Worm (Caenorhabditis elegans): ENCODE data around the gene F48B9.3.
A peak's percentile ranks its signal among the peaks of the same experiment; 100 is the strongest.

The F48B9.3 gene

DNA sequence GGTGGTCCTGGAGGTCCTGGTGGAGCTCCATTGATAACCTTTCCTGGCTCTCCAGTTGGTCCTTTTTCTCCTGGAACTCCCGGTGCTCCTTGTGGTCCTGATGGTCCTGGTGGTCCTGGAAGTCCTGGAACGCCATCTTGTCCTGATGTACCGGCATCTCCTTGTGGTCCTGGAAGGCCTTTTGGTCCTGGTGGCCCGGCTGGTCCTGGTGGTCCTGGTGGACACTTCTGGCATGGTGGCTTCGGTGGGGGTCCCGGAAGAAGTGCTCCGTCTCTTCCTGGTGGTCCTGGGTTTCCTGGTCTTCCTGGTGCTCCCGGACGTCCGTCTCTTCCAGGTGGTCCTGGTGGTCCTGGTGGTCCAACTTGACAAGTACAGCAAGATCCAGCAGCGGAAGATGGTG, 20.0 kb upstream of the F48B9.3 start:
- TF ChIP-seq ref-1 (GFP tag; conservative IDR thresholded peaks at IDR 0.05), result no peak

DNA sequence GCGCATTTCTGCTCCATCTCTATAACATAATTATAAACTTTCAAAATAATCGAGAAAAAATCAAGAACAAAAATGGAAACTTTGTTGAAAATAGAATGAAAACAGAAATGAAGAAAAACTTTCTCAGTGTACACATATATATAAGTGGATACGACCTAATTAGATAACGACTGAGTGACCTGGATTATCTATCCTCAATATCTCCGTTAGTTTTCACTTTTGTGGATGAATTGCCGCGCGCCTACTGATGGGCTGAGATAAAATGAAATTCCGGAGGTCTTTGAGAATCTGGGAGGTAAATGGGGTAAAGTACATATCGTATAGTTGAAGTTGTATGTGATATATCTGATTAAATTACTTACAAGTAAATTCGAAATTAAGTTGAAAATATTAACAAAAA, 19.2 kb upstream of the F48B9.3 start, which contains the start of gene dpy-3:
dpy-3 (minus strand) TSS at position 19 of the 400 bp plus-strand sequence.
- TF ChIP-seq tab-1 (GFP tag; IDR thresholded peaks at IDR 0.05) (no peak), ref-1 (GFP tag; conservative IDR thresholded peaks at IDR 0.05) (no peak), T22C8.4 (GFP tag; IDR thresholded peaks at IDR 0.05) (no peak), ztf-29 (GFP tag; IDR thresholded peaks at IDR 0.05) (no peak), cog-1 (tag; optimal IDR thresholded peaks at IDR 0.05) (no peak), ztf-23 (GFP tag; IDR thresholded peaks at IDR 0.05) (no peak), flt-1 (GFP tag; IDR thresholded peaks at IDR 0.05) (no peak), klf-2 (GFP tag; conservative IDR thresholded peaks at IDR 0.05) (no peak), med-1 (GFP tag; optimal IDR thresholded peaks at IDR 0.05; ENCODE audit: insufficient read depth) (no peak)

DNA sequence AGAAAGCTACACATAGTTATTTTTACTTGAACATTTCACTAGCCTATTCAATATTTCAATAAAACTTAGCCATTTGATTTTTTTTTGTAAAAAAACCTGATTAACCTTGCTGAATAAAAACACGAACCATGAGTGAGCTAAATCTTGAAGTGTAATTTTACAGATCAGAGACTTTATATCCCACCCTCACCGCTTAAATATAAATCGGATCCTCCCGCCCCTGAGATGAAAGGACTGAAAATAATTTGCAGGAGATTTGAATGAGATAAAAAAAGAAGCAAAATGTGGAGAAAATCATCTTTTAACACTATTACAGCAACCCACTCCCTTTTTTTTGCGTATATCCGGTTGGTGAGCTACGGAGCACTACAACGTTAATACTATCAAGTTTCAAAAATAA, 14.8 kb upstream of the F48B9.3 start, which contains the start of gene npax-2:
npax-2 (minus strand) TSS at position 101 of the 400 bp plus-strand sequence.
- TF ChIP-seq ztf-29 (GFP tag; IDR thresholded peaks at IDR 0.05) (no peak), cog-1 (tag; optimal IDR thresholded peaks at IDR 0.05) (no peak), flt-1 (GFP tag; IDR thresholded peaks at IDR 0.05) (no peak), T22C8.4 (GFP tag; IDR thresholded peaks at IDR 0.05) (no peak), ref-1 (GFP tag; conservative IDR thresholded peaks at IDR 0.05) (no peak), med-1 (GFP tag; optimal IDR thresholded peaks at IDR 0.05; ENCODE audit: insufficient read depth) (no peak), ztf-23 (GFP tag; IDR thresholded peaks at IDR 0.05) (no peak), klf-2 (GFP tag; conservative IDR thresholded peaks at IDR 0.05) (no peak), tab-1 (GFP tag; IDR thresholded peaks at IDR 0.05) (no peak)

DNA sequence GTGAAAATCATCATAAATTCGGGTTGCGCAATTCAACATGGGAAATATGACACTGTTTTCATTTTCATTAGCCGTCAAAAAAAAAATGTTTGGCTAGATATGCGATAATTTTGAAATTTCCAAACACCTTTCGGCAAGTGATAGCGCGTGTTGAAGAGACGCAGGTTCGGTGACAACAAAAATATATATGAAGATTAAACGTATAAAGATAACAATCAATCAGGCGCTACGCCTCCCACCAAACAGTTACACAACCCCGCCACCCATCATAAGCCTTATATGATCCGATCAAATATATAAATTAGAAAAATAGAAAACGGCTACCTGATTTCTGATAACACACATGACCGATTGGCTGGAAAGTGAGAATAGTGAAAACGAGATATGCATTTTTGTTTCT, 12.8 kb upstream of the F48B9.3 start:
- TF ChIP-seq T22C8.4 (GFP tag; IDR thresholded peaks at IDR 0.05), result no peak
- no peak for TF ChIP-seq cog-1 (tag; optimal IDR thresholded peaks at IDR 0.05)
- no peak for TF ChIP-seq flt-1 (GFP tag; IDR thresholded peaks at IDR 0.05)
- no peak for TF ChIP-seq tab-1 (GFP tag; IDR thresholded peaks at IDR 0.05)
- TF ChIP-seq ztf-29 (GFP tag; IDR thresholded peaks at IDR 0.05), result no peak
- TF ChIP-seq klf-2 (GFP tag; conservative IDR thresholded peaks at IDR 0.05), result no peak
- TF ChIP-seq ztf-23 (GFP tag; IDR thresholded peaks at IDR 0.05), result no peak
- TF ChIP-seq med-1 (GFP tag; optimal IDR thresholded peaks at IDR 0.05; ENCODE audit: insufficient read depth), result no peak
- TF ChIP-seq ref-1 (GFP tag; conservative IDR thresholded peaks at IDR 0.05), result no peak

DNA sequence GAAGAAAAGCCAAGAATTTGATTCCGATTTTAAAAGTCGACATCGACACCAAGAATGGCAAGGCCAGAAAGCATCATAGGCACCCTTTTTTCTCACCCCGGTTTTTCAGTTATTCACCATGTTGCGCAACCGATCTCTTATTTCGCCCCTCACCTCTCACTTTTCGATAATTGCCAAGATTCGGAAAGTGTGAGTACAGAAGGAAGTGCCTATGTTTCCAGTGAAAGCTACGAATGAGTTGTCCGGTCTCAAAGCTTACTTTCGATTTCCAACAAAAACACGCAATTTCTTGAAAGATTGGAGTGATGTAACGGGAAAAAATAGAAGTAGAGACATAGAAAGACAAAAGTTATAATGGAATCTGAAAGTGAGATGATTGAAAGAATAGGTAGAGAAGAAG, 11.1 kb upstream of the F48B9.3 start:
- TF ChIP-seq T22C8.4 (GFP tag; IDR thresholded peaks at IDR 0.05) (no peak), klf-2 (GFP tag; conservative IDR thresholded peaks at IDR 0.05) (no peak), ztf-23 (GFP tag; IDR thresholded peaks at IDR 0.05) (no peak), med-1 (GFP tag; optimal IDR thresholded peaks at IDR 0.05; ENCODE audit: insufficient read depth) (no peak), ztf-29 (GFP tag; IDR thresholded peaks at IDR 0.05) (no peak), ref-1 (GFP tag; conservative IDR thresholded peaks at IDR 0.05) (no peak), tab-1 (GFP tag; IDR thresholded peaks at IDR 0.05) (no peak), cog-1 (tag; optimal IDR thresholded peaks at IDR 0.05) (no peak)

DNA sequence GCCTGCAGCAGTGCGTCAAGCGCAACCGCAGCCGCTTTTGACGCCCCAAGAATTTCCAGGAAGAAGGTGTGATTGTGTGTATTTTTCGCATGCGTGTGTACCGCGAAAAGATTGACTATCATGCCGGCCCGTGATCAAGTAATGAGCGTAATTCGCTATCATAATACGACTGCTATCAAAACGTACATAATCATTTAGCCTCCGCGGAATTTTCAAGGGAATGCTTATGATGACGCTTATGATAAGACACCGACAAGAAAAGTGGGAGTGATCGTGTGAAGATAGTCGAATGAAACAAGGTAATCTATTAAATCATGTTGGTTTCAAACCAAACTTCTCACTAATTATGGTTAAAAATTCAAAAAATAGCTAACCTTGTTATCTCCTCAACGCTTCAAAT, 7.0 kb upstream of the F48B9.3 start:
- TF ChIP-seq tab-1 (GFP tag; IDR thresholded peaks at IDR 0.05) (no peak), flt-1 (GFP tag; IDR thresholded peaks at IDR 0.05) (no peak), med-1 (GFP tag; optimal IDR thresholded peaks at IDR 0.05; ENCODE audit: insufficient read depth) (no peak), ztf-29 (GFP tag; IDR thresholded peaks at IDR 0.05) (no peak), cog-1 (tag; optimal IDR thresholded peaks at IDR 0.05) (no peak), ztf-23 (GFP tag; IDR thresholded peaks at IDR 0.05) (no peak), klf-2 (GFP tag; conservative IDR thresholded peaks at IDR 0.05) (no peak), T22C8.4 (GFP tag; IDR thresholded peaks at IDR 0.05) (no peak), ref-1 (GFP tag; conservative IDR thresholded peaks at IDR 0.05) (no peak)

DNA sequence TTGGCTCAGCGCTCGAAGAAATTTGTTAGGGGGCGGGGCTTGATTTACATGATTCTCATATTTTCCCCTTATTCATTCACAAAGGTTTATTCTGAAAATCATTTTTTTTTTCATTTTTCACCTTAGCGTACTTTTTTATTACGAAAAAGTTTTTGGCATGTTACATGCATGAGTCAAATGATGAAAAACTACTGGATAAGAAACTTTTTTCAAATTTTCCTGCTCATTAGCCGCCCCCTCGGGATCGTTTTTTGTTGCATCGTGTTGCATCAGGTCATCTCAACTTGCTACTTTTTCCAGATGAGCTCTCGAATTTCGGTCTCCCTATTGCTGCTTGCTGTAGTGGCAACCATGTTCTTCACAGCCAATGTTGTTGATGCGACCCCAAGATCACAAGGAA, 1.8 kb upstream of the F48B9.3 start, which contains the start of gene pdf-2:
pdf-2 (plus strand) TSS at position 301 of the 400 bp plus-strand sequence.
- TF ChIP-seq tab-1 (GFP tag; IDR thresholded peaks at IDR 0.05) (no peak), ztf-29 (GFP tag; IDR thresholded peaks at IDR 0.05) (no peak), cog-1 (tag; optimal IDR thresholded peaks at IDR 0.05) (no peak), med-1 (GFP tag; optimal IDR thresholded peaks at IDR 0.05; ENCODE audit: insufficient read depth) (no peak), ref-1 (GFP tag; conservative IDR thresholded peaks at IDR 0.05) (no peak), flt-1 (GFP tag; IDR thresholded peaks at IDR 0.05) (no peak), ztf-23 (GFP tag; IDR thresholded peaks at IDR 0.05) (no peak), klf-2 (GFP tag; conservative IDR thresholded peaks at IDR 0.05) (no peak), T22C8.4 (GFP tag; IDR thresholded peaks at IDR 0.05) (no peak)

DNA sequence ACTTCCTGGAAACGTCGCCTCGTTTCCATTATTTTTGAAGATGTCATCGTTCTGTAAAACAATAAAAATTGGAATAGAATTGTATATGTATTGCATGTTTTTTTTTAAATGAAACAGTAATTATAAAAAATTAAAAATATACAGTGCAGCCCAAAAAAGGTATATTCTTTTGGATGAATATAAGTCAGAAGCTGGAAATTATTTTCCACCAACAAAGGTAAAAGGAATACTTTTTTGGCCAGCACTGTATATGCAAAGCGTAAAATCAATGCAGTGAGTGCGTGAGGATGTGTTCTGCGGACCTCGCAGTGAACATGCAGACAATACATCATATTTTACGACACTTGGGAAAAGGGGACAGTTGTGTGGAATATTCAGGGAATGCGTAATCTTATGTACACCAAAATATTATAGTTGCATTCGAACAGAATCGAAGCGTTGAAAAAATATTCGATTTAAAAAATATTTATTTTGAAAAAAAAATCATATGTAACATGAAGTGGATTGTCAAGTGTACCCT, 11.6 kb downstream of the F48B9.3 start, which contains the start of gene F48B9.8:
F48B9.8 (minus strand) TSS at position 51 of the 520 bp plus-strand sequence.
- TF ChIP-seq med-1 (GFP tag; optimal IDR thresholded peaks at IDR 0.05; ENCODE audit: insufficient read depth) (no peak), T22C8.4 (GFP tag; IDR thresholded peaks at IDR 0.05) (peak; percentile 32; the same call in 1 of the 2 replicates)

DNA sequence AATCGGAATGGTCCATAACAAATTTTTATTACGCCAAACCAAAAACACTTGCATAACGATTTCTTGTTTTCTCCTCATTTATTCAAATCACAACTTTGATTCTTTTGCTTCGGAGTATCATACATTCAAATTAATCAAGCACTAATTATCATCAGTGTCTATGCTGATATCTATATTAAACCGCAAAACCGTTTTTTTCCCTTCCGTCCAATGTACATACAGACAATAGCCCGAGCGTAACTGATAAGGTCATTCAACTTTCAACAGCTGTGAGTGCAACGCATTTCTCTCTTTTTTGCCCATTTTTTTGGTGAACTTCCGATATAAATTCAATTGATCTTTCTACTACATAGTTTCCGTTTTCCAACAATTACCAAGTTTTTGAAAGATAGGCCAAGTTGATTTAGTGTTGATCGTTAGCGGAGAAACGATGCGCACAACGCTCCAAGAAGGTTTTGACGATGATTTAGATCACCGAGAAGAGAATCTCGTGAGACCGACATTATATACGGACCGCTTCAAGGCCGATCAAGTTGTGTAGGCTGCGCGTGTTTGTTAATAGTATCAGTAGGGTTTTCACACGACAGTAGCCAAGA, 13.0 kb downstream of the F48B9.3 start:
- TF ChIP-seq flt-1 (GFP tag; IDR thresholded peaks at IDR 0.05), result no peak
- TF ChIP-seq klf-2 (GFP tag; conservative IDR thresholded peaks at IDR 0.05), result no peak
- no peak for TF ChIP-seq ztf-23 (GFP tag; IDR thresholded peaks at IDR 0.05)
- TF ChIP-seq ztf-29 (GFP tag; IDR thresholded peaks at IDR 0.05), result no peak
- TF ChIP-seq ref-1 (GFP tag; conservative IDR thresholded peaks at IDR 0.05), result no peak

DNA sequence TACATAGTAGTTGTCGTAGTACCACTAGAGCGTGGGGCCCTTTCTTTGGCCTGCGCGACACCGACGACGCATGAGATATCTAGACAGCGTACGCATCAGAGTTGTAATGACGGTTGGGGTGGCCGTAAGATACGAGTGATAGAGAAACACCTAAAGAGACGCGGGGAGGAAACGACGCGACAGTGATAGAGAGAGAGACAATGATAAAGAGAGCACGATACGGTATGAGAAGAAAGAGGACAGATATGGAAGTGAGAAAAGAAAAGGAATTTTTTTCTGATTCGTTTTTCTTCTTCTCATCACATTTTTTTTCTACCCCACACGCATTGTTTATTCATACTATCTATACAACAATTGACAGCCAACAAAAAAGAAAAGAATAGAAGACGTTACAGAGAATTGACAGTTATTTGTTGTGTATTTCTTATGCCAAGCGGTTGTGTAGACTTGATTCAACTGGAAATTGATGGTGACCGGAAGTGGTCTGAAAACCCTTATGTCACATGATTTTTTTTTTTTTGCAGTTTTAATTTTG, 13.6 kb downstream of the F48B9.3 start:
- TF ChIP-seq cog-1 (tag; optimal IDR thresholded peaks at IDR 0.05) (no peak), ref-1 (GFP tag; conservative IDR thresholded peaks at IDR 0.05) (no peak), tab-1 (GFP tag; IDR thresholded peaks at IDR 0.05) (no peak), T22C8.4 (GFP tag; IDR thresholded peaks at IDR 0.05) (no peak), ztf-29 (GFP tag; IDR thresholded peaks at IDR 0.05) (no peak), flt-1 (GFP tag; IDR thresholded peaks at IDR 0.05) (no peak), ztf-23 (GFP tag; IDR thresholded peaks at IDR 0.05) (no peak), med-1 (GFP tag; optimal IDR thresholded peaks at IDR 0.05; ENCODE audit: insufficient read depth) (no peak), klf-2 (GFP tag; conservative IDR thresholded peaks at IDR 0.05) (no peak)

All from whole organism, midembryonic.